Fruit fly (Drosophila melanogaster) whole organism, embryonic: ENCODE results near the gene Prim1.

ENCODE experiments used
- Aef1 ChIP-seq: fragments of 200-800 bp; sonication (Bioruptor generic); IDR thresholded peaks from 3 replicates; pipeline ENCODE4 v1.3.6; 2022; ENCODE audit warnings: missing biosample characterization, missing genetic modification characterization
- Blimp-1 ChIP-seq: fragments of 200-800 bp; sonication (Bioruptor generic); optimal IDR thresholded peaks from 3 replicates; lab custom pipeline; 2018; ENCODE audit warnings: missing biosample characterization, missing genetic modification characterization, mild to moderate bottlenecking, moderate library complexity, missing genetic modification reagents
- CG11723 ChIP-seq: fragments of 200-800 bp; sonication (Bioruptor generic); optimal IDR thresholded peaks from 2 replicates; lab custom pipeline; 2017; ENCODE audit warnings: missing biosample characterization, mild to moderate bottlenecking, missing genetic modification characterization
- CG13775 ChIP-seq: fragments of 200-800 bp; sonication (Bioruptor generic); optimal IDR thresholded peaks from 3 replicates; lab custom pipeline; 2017; ENCODE audit warnings: missing biosample characterization, mild to moderate bottlenecking, missing genetic modification characterization
- CG14667 ChIP-seq: fragments of 200-800 bp; sonication (Bioruptor generic); IDR thresholded peaks from 2 replicates; pipeline ENCODE4 v1.3.6; 2022; ENCODE audit warnings: missing biosample characterization, missing genetic modification characterization
- CG14710 ChIP-seq: fragments of 200-800 bp; sonication (Bioruptor generic); optimal IDR thresholded peaks from 3 replicates; lab custom pipeline; 2019; ENCODE audit warnings: missing biosample characterization, mild to moderate bottlenecking, missing genetic modification characterization, moderate library complexity
- CG17568 ChIP-seq: fragments of 200-800 bp; sonication (Bioruptor generic); optimal IDR thresholded peaks from 2 replicates; lab custom pipeline; 2018; ENCODE audit warnings: missing biosample characterization, mild to moderate bottlenecking, missing genetic modification characterization, moderate library complexity
- CG18599 ChIP-seq: fragments of 200-800 bp; sonication (Bioruptor generic); optimal IDR thresholded peaks from 3 replicates; lab custom pipeline; 2017; ENCODE audit warnings: missing biosample characterization, missing genetic modification characterization, mild to moderate bottlenecking, moderate library complexity, missing genetic modification reagents
- CG18619 ChIP-seq: fragments of 200-800 bp; sonication (Bioruptor generic); optimal IDR thresholded peaks from 3 replicates; lab custom pipeline; 2017; ENCODE audit warnings: missing biosample characterization, mild to moderate bottlenecking, missing genetic modification characterization
- CG2116 ChIP-seq: fragments of 200-800 bp; sonication (Bioruptor generic); optimal IDR thresholded peaks from 3 replicates; lab custom pipeline; 2018; ENCODE audit warnings: missing biosample characterization, mild to moderate bottlenecking, missing genetic modification characterization
- CG2889 ChIP-seq: fragments of 200-800 bp; sonication (Bioruptor generic); IDR thresholded peaks from 3 replicates; pipeline ENCODE4 v1.3.6; 2022; ENCODE audit warnings: missing biosample characterization, missing genetic modification characterization
- CG31365 ChIP-seq: fragments of 200-800 bp; sonication (Bioruptor generic); optimal IDR thresholded peaks from 2 replicates; lab custom pipeline; 2018; ENCODE audit warnings: missing biosample characterization, mild to moderate bottlenecking, missing genetic modification characterization
- CG3163 ChIP-seq: fragments of 200-800 bp; sonication (Bioruptor generic); optimal IDR thresholded peaks from 3 replicates; lab custom pipeline; 2016; ENCODE audit warnings: missing biosample characterization, missing genetic modification characterization
- CG32532 ChIP-seq: fragments of 200-800 bp; sonication (Bioruptor generic); IDR thresholded peaks from 2 replicates; pipeline ENCODE4 v1.3.6; 2022; ENCODE audit warnings: missing biosample characterization, missing genetic modification characterization
- CG32767 ChIP-seq: fragments of 200-800 bp; sonication (Bioruptor generic); IDR thresholded peaks from 2 replicates; pipeline ENCODE4 v1.3.6; 2022; ENCODE audit warnings: missing biosample characterization, missing genetic modification characterization
- CG3281 ChIP-seq: fragments of 200-800 bp; sonication (Bioruptor generic); optimal IDR thresholded peaks from 3 replicates; lab custom pipeline; 2017; ENCODE audit warnings: missing biosample characterization, mild to moderate bottlenecking, missing genetic modification characterization
- CG33557 ChIP-seq: fragments of 200-800 bp; sonication (Bioruptor generic); optimal IDR thresholded peaks from 2 replicates; lab custom pipeline; 2019; ENCODE audit warnings: missing biosample characterization, mild to moderate bottlenecking, missing genetic modification characterization, moderate library complexity
- CG4328 ChIP-seq: fragments of 200-800 bp; sonication (Bioruptor generic); optimal IDR thresholded peaks from 3 replicates; lab custom pipeline; 2017; ENCODE audit warnings: missing biosample characterization, missing genetic modification reagents, missing genetic modification characterization
- CG6254 ChIP-seq: fragments of 200-800 bp; sonication (Bioruptor generic); optimal IDR thresholded peaks from 3 replicates; lab custom pipeline; 2017; ENCODE audit warnings: mild to moderate bottlenecking, missing biosample characterization, missing genetic modification reagents, missing genetic modification characterization
- CG7745 ChIP-seq: fragments of 200-800 bp; sonication (Bioruptor generic); optimal IDR thresholded peaks from 2 replicates; lab custom pipeline; 2018; ENCODE audit warnings: missing biosample characterization, mild to moderate bottlenecking, missing genetic modification characterization, moderate library complexity
- CHES-1-like ChIP-seq: fragments of 200-800 bp; sonication (Bioruptor generic); optimal IDR thresholded peaks from 2 replicates; lab custom pipeline; 2016; ENCODE audit warnings: missing biosample characterization, missing genetic modification characterization
- CTCF ChIP-seq: fragments of 200-800 bp; sonication (Bioruptor generic); optimal IDR thresholded peaks from 2 replicates; lab custom pipeline; 2017; ENCODE audit warnings: missing biosample characterization, mild to moderate bottlenecking, missing genetic modification characterization, moderate library complexity
- Doc3 ChIP-seq: fragments of 200-800 bp; sonication (Bioruptor generic); IDR thresholded peaks from 3 replicates; pipeline ENCODE4 v1.3.6; 2022; ENCODE audit warnings: missing biosample characterization, missing genetic modification characterization; ENCODE audit not compliant: partially characterized antibody
- ERR ChIP-seq: fragments of 200-800 bp; sonication (Bioruptor generic); optimal IDR thresholded peaks from 2 replicates; lab custom pipeline; 2016; ENCODE audit warnings: missing biosample characterization, missing genetic modification characterization
- Ets97D ChIP-seq: fragments of 200-800 bp; sonication (Bioruptor generic); optimal IDR thresholded peaks from 3 replicates; lab custom pipeline; 2016; ENCODE audit warnings: missing biosample characterization, missing genetic modification characterization
- Gug ChIP-seq: fragments of 200-800 bp; sonication (Bioruptor generic); IDR thresholded peaks from 4 replicates; pipeline ENCODE4 v1.3.6; 2022; ENCODE audit warnings: missing biosample characterization, missing genetic modification characterization
- HLH54F ChIP-seq: fragments of 200-800 bp; sonication (Bioruptor generic); optimal IDR thresholded peaks from 3 replicates; lab custom pipeline; 2016; ENCODE audit warnings: missing biosample characterization, missing genetic modification characterization
- HLHmδ ChIP-seq: fragments of 200-800 bp; sonication (Bioruptor generic); optimal IDR thresholded peaks from 2 replicates; lab custom pipeline; 2018; ENCODE audit warnings: missing biosample characterization, mild to moderate bottlenecking, missing genetic modification characterization, moderate library complexity
- Meics ChIP-seq: fragments of 200-800 bp; sonication (Bioruptor generic); optimal IDR thresholded peaks from 2 replicates; lab custom pipeline; 2017; ENCODE audit warnings: missing biosample characterization, mild to moderate bottlenecking, missing genetic modification characterization
- NfI ChIP-seq: fragments of 200-800 bp; sonication (Bioruptor generic); optimal IDR thresholded peaks from 3 replicates; lab custom pipeline; 2018; ENCODE audit warnings: missing biosample characterization, mild to moderate bottlenecking, missing genetic modification characterization, moderate library complexity
- Six4 ChIP-seq: fragments of 200-800 bp; sonication (Bioruptor generic); optimal IDR thresholded peaks from 2 replicates; lab custom pipeline; 2016; ENCODE audit warnings: missing biosample characterization, missing genetic modification characterization
- Xbp1 ChIP-seq: fragments of 200-800 bp; sonication (Bioruptor generic); optimal IDR thresholded peaks from 3 replicates; lab custom pipeline; 2016; ENCODE audit warnings: missing biosample characterization, mild to moderate bottlenecking, missing genetic modification characterization
- ac ChIP-seq: fragments of 200-800 bp; sonication (Bioruptor generic); optimal IDR thresholded peaks from 3 replicates; lab custom pipeline; 2017; ENCODE audit warnings: missing biosample characterization, mild to moderate bottlenecking, missing genetic modification characterization
- br ChIP-seq: fragments of >200 bp; optimal IDR thresholded peaks from 2 replicates; lab custom pipeline; 2017
- caup ChIP-seq: fragments of 200-800 bp; sonication (Bioruptor generic); optimal IDR thresholded peaks from 3 replicates; lab custom pipeline; 2017; ENCODE audit warnings: missing biosample characterization, mild to moderate bottlenecking, missing genetic modification characterization, moderate library complexity; ENCODE audit not compliant: severe bottlenecking
- dmrt11E ChIP-seq: fragments of 200-800 bp; sonication (Bioruptor generic); optimal IDR thresholded peaks from 3 replicates; lab custom pipeline; 2018; ENCODE audit warnings: missing biosample characterization, mild to moderate bottlenecking, missing genetic modification characterization, moderate library complexity
- ems ChIP-seq: fragments of 200-800 bp; sonication (Bioruptor generic); optimal IDR thresholded peaks from 3 replicates; lab custom pipeline; 2016; ENCODE audit warnings: missing biosample characterization, missing genetic modification characterization
- fd102C ChIP-seq: fragments of 200-800 bp; sonication (Bioruptor generic); optimal IDR thresholded peaks from 2 replicates; lab custom pipeline; 2018; ENCODE audit warnings: missing biosample characterization, mild to moderate bottlenecking, missing genetic modification characterization, moderate library complexity
- fd96Cb ChIP-seq: fragments of 200-800 bp; sonication (Bioruptor generic); optimal IDR thresholded peaks from 2 replicates; lab custom pipeline; 2018; ENCODE audit warnings: missing biosample characterization, mild to moderate bottlenecking, missing genetic modification characterization, moderate library complexity
- ftz-f1 ChIP-seq: fragments of 200-800 bp; sonication (Bioruptor generic); optimal IDR thresholded peaks from 2 replicates; lab custom pipeline; 2016; ENCODE audit warnings: missing biosample characterization, missing genetic modification characterization
- hb ChIP-seq: fragments of 200-800 bp; sonication (Bioruptor generic); IDR thresholded peaks from 3 replicates; pipeline ENCODE4 v1.3.6; 2022; ENCODE audit warnings: missing biosample characterization, missing genetic modification characterization; ENCODE audit not compliant: partially characterized antibody
- nerfin-1 ChIP-seq: fragments of 200-800 bp; sonication (Bioruptor generic); optimal IDR thresholded peaks from 3 replicates; lab custom pipeline; 2019; ENCODE audit warnings: missing biosample characterization, mild to moderate bottlenecking, missing genetic modification characterization, moderate library complexity
- sna ChIP-seq: fragments of 200-800 bp; sonication (Bioruptor generic); IDR thresholded peaks from 2 replicates; pipeline ENCODE4 v1.3.6; 2022; ENCODE audit warnings: missing biosample characterization, missing genetic modification characterization; ENCODE audit not compliant: partially characterized antibody
- sob ChIP-seq: fragments of 200-800 bp; sonication (Bioruptor generic); IDR thresholded peaks from 2 replicates; pipeline ENCODE4 v1.3.6; 2022; ENCODE audit warnings: missing biosample characterization, missing genetic modification characterization
- toy ChIP-seq: fragments of 200-800 bp; sonication (Bioruptor generic); IDR thresholded peaks from 2 replicates; pipeline ENCODE4 v1.3.6; 2022; ENCODE audit warnings: missing biosample characterization, missing genetic modification characterization
- trh ChIP-seq: fragments of 200-800 bp; sonication (Bioruptor generic); optimal IDR thresholded peaks from 2 replicates; lab custom pipeline; 2016; ENCODE audit warnings: missing biosample characterization, missing genetic modification characterization
- unc-4 ChIP-seq: fragments of 200-800 bp; sonication (Bioruptor generic); IDR thresholded peaks from 2 replicates; pipeline ENCODE4 v1.3.6; 2022; ENCODE audit warnings: missing biosample characterization, missing genetic modification characterization; ENCODE audit not compliant: partially characterized antibody
- zfh1 ChIP-seq: fragments of 200-800 bp; sonication (Bioruptor generic); IDR thresholded peaks from 3 replicates; pipeline ENCODE4 v1.3.6; 2022; ENCODE audit warnings: missing biosample characterization, missing genetic modification characterization

Prim1 gene

DNA sequence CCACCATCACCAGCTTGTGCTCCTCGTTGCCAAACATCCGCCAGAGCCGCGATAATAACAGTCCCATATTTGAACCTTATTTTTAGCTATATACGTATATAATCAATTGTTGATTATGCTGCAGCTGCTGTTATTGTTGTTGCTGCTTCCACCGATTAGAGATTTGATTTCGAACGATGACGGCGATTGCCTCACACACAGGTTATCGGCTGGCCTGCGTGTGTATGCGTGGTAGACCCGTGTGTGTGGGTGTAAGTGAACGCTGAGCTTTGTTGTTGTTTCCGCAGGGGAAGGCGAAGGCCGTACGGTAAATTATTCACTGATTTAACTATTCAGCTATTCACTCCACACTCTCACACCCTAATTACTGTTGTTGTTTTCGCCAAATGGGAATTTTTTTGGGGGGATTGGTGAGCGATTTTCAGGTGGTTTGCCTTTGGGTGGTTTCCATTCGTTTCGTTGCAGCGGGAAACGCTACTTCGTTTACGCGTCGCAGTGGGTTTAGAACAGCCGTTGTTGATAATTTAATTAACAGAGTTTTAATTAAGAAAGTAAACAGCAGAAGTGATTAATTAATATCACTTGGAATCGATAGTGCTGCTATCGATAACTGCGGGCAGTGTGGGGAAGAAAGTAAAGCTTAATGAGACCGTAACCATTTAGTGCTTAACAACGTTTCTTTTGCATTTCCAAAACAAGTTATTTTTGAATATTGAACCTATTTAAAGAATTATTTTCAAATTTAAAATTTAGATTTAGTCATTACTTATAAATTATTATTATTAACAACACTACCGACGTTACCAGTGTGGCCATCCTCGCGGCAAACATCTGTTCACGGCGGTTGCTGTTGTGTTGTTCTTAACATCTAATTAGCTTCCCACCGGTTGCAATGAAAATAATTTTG is 40.6 kb upstream of the Prim1 start, which contains the start of the genes Arl5 and CG13671 (continued):
- TF ChIP-seq dmrt11E (peak; percentile 79), CG3163 (peak; percentile 60), CG18619 (GFP tag; lab: Kevin White, UChicago) (peak; percentile 69), caup (GFP tag; lab: Kevin White, UChicago) (peak; percentile 74), Six4 (GFP tag; lab: Kevin White, UChicago) (peak; percentile 66), CG2889 (peak; percentile 68; the same call in 1 of the 3 replicates), NfI (peak; percentile 61), nerfin-1 (tag; lab: Kevin White, UChicago) (no peak), ems (GFP tag; lab: Kevin White, UChicago) (peak; percentile 53), Xbp1 (GFP tag; lab: Kevin White, UChicago) (peak; percentile 89), Doc3 (GFP tag; lab: Robert Waterston, UW) (peak; percentile 83), CG32767 (GFP tag; lab: Robert Waterston, UW) (peak; percentile 40; the same call in 1 of the 2 replicates), CG6254 (GFP tag; lab: Kevin White, UChicago) (no peak), CG33557 (GFP tag; lab: Kevin White, UChicago) (peak; percentile 36), CTCF (GFP tag; lab: Kevin White, UChicago) (peak; percentile 1), CG17568 (no peak), trh (GFP tag; lab: Kevin White, UChicago) (peak; percentile 64), CG4328 (peak; percentile 27), unc-4 (GFP tag; lab: Robert Waterston, UW) (peak; percentile 80), ac (GFP tag; lab: Kevin White, UChicago) (no peak), ERR (GFP tag; lab: Kevin White, UChicago) (peak; percentile 13), toy (GFP tag; lab: Robert Waterston, UW) (no peak), sob (GFP tag; lab: Robert Waterston, UW) (peak; percentile 91), zfh1 (peak; percentile 85), hb (GFP tag; lab: Robert Waterston, UW) (peak; percentile 77; the same call in 2 of the 3 replicates), CG11723 (peak; percentile 45), CG3281 (GFP tag; lab: Kevin White, UChicago) (peak; percentile 72), sna (GFP tag; lab: Robert Waterston, UW) (peak; percentile 72; the same call in 1 of the 2 replicates), fd102C (GFP tag; lab: Kevin White, UChicago) (peak; percentile 19), CG14710 (tag; lab: Kevin White, UChicago) (peak; percentile 91), CHES-1-like (GFP tag; lab: Kevin White, UChicago) (peak; percentile 23), CG31365 (tag; lab: Kevin White, UChicago) (no peak), ftz-f1 (GFP tag; lab: Kevin White, UChicago) (peak; percentile 74), Ets97D (GFP tag; lab: Kevin White, UChicago) (peak; percentile 77), Gug (GFP tag; lab: Robert Waterston, UW) (peak; percentile 73; the same call in 3 of the 4 replicates), HLH54F (GFP tag; lab: Kevin White, UChicago) (peak; percentile 56), CG32532 (peak; percentile 84), Blimp-1 (GFP tag; lab: Kevin White, UChicago) (peak; percentile 76), CG18599 (peak; percentile 83), HLHmδ (no peak), br (lab: Kevin White, UChicago) (no peak), fd96Cb (tag; lab: Kevin White, UChicago) (peak; percentile 67), CG14667 (GFP tag; lab: Robert Waterston, UW) (peak; percentile 63), CG2116 (peak; percentile 86), Aef1 (GFP tag; lab: Robert Waterston, UW) (peak; percentile 66), CG13775 (GFP tag; lab: Kevin White, UChicago) (peak; percentile 81), CG7745 (tag; lab: Kevin White, UChicago) (peak; percentile 99), Meics (peak; percentile 71)
